Fruit fly (Drosophila melanogaster) whole organism, wandering third instar larva: ENCODE measurements around the gene ash1.

Source experiments
- Abd-B ChIP-seq: fragments of >200 bp; optimal IDR thresholded peaks from 2 replicates; lab custom pipeline; 2017; ENCODE audit warnings: missing biosample characterization, missing genetic modification characterization
- CG32264 ChIP-seq: fragments of 200-800 bp; sonication (Bioruptor generic); optimal IDR thresholded peaks from 2 replicates; lab custom pipeline; 2016; ENCODE audit warnings: missing biosample characterization, missing genetic modification characterization
- CG9705 ChIP-seq: fragments of 200-800 bp; sonication (Bioruptor generic); optimal IDR thresholded peaks from 2 replicates; lab custom pipeline; 2018; ENCODE audit warnings: missing biosample characterization, mild to moderate bottlenecking, missing genetic modification characterization
- CrebA ChIP-seq: fragments of 200-800 bp; sonication (Bioruptor generic); optimal IDR thresholded peaks from 2 replicates; lab custom pipeline; 2016; ENCODE audit warnings: missing biosample characterization, mild to moderate bottlenecking, missing genetic modification characterization, borderline replicate concordance
- Dfd ChIP-seq: fragments of >200 bp; optimal IDR thresholded peaks from 2 replicates; lab custom pipeline; 2017; ENCODE audit warnings: missing biosample characterization, missing genetic modification characterization
- Dif ChIP-seq: fragments of 200-275, 200-300 bp; sonication (Bioruptor generic); optimal IDR thresholded peaks from 2 replicates; lab custom pipeline; 2018; ENCODE audit warnings: missing biosample characterization, missing genetic modification characterization; ENCODE audit not compliant: partially characterized antibody
- GATAd ChIP-seq: sonication (Bioruptor generic); optimal IDR thresholded peaks from 2 replicates; lab custom pipeline; 2016; ENCODE audit warnings: missing biosample characterization, missing genetic modification characterization
- HLH106 ChIP-seq: fragments of 200-800 bp; optimal IDR thresholded peaks from 3 replicates; lab custom pipeline; 2019; ENCODE audit warnings: missing biosample characterization, mild to moderate bottlenecking, missing genetic modification characterization, moderate library complexity
- Hnf4 ChIP-seq: fragments of 200-800 bp; sonication (Bioruptor generic); optimal IDR thresholded peaks from 2 replicates; lab custom pipeline; 2016; ENCODE audit warnings: missing biosample characterization, mild to moderate bottlenecking, missing genetic modification characterization
- Hr78 ChIP-seq: fragments of >200 bp; optimal IDR thresholded peaks from 2 replicates; lab custom pipeline; 2017; ENCODE audit warnings: missing biosample characterization, missing genetic modification characterization
- Hr83 ChIP-seq: fragments of 200-300 bp; sonication (Bioruptor generic); optimal IDR thresholded peaks from 2 replicates; lab custom pipeline; 2016; ENCODE audit warnings: missing biosample characterization, mild to moderate bottlenecking, missing genetic modification characterization, moderate library complexity; ENCODE audit not compliant: poor library complexity, severe bottlenecking
- Jra ChIP-seq: sonication (Bioruptor generic); optimal IDR thresholded peaks from 2 replicates; lab custom pipeline; 2016; ENCODE audit warnings: missing biosample characterization, missing genetic modification characterization
- Mio ChIP-seq: sonication (Bioruptor generic); optimal IDR thresholded peaks from 2 replicates; lab custom pipeline; 2016; ENCODE audit warnings: missing biosample characterization, missing genetic modification characterization
- Myc ChIP-seq: fragments of >200 bp; optimal IDR thresholded peaks from 2 replicates; lab custom pipeline; 2017
- N ChIP-seq: fragments of >200 bp; optimal IDR thresholded peaks from 2 replicates; lab custom pipeline; 2018; ENCODE audit warnings: missing biosample characterization, missing external identifiers, missing genetic modification characterization
- OdsH ChIP-seq: fragments of 200-800 bp; sonication (Bioruptor generic); optimal IDR thresholded peaks from 2 replicates; lab custom pipeline; 2016; ENCODE audit warnings: missing biosample characterization, mild to moderate bottlenecking, missing genetic modification characterization
- Rel ChIP-seq, 2 experiments: fragments of 200-800 bp; sonication (Bioruptor generic) in 1 of 2; optimal IDR thresholded peaks; 2 replicates in 1 of 2; 3 replicates in 1 of 2; lab custom pipeline; 2016 to 2019; ENCODE audit warnings: mild to moderate bottlenecking in 2 of 2, missing biosample characterization in 2 of 2, missing genetic modification characterization in 2 of 2, moderate library complexity in 1 of 2
- Sp1 ChIP-seq: fragments of 200-800 bp; sonication (Bioruptor generic); optimal IDR thresholded peaks from 3 replicates; lab custom pipeline; 2019; ENCODE audit warnings: missing biosample characterization, mild to moderate bottlenecking, missing genetic modification characterization, moderate library complexity
- Vsx2 ChIP-seq: fragments of 200-300, 225-300 bp; sonication (Bioruptor generic); optimal IDR thresholded peaks from 2 replicates; lab custom pipeline; 2018; ENCODE audit warnings: missing biosample characterization, missing genetic modification characterization; ENCODE audit not compliant: partially characterized antibody
- br ChIP-seq: fragments of 200-800 bp; sonication (Bioruptor generic); optimal IDR thresholded peaks from 2 replicates; lab custom pipeline; 2016; ENCODE audit warnings: missing biosample characterization, missing genetic modification characterization
- brk ChIP-seq: fragments of 200-800 bp; sonication (Bioruptor generic); optimal IDR thresholded peaks from 2 replicates; lab custom pipeline; 2016; ENCODE audit warnings: missing biosample characterization, mild to moderate bottlenecking, missing genetic modification characterization
- dl ChIP-seq, 2 experiments: fragments of 175-275, 200-275 bp in 1 of 2; fragments of 200-275 bp in 1 of 2; sonication (Bioruptor generic); optimal IDR thresholded peaks; lab custom pipeline; 2018; ENCODE audit warnings: mild to moderate bottlenecking in 2 of 2, missing biosample characterization in 2 of 2, missing genetic modification characterization in 2 of 2, moderate library complexity in 2 of 2; ENCODE audit not compliant: partially characterized antibody in 2 of 2, insufficient read depth in 1 of 2
- dmrt93B ChIP-seq: fragments of 200-800 bp; sonication (Bioruptor generic); optimal IDR thresholded peaks from 2 replicates; lab custom pipeline; 2018; ENCODE audit warnings: missing biosample characterization, mild to moderate bottlenecking, missing genetic modification characterization
- dsf ChIP-seq: sonication (Bioruptor generic); optimal IDR thresholded peaks from 2 replicates; lab custom pipeline; 2016; ENCODE audit warnings: missing biosample characterization, missing genetic modification characterization, borderline replicate concordance
- ey ChIP-seq: fragments of 200-800 bp; sonication (Bioruptor generic); optimal IDR thresholded peaks from 2 replicates; lab custom pipeline; 2016; ENCODE audit warnings: missing biosample characterization, missing genetic modification characterization
- foxo ChIP-seq, 2 experiments: fragments of 200-800 bp; sonication (Bioruptor generic); optimal IDR thresholded peaks; 2 replicates in 1 of 2; 3 replicates in 1 of 2; lab custom pipeline; 2016 to 2017; ENCODE audit warnings: missing biosample characterization in 2 of 2, missing genetic modification characterization in 2 of 2
- fru ChIP-seq: fragments of 200-800 bp; sonication (Bioruptor generic); optimal IDR thresholded peaks from 3 replicates; lab custom pipeline; 2016; ENCODE audit warnings: missing biosample characterization, mild to moderate bottlenecking, missing genetic modification characterization
- h ChIP-seq: fragments of 200-800 bp; sonication (Bioruptor generic); optimal IDR thresholded peaks from 3 replicates; lab custom pipeline; 2016; ENCODE audit warnings: missing biosample characterization, mild to moderate bottlenecking, missing genetic modification characterization
- jim ChIP-seq: fragments of 175-275, 200-325 bp; sonication (Bioruptor generic); optimal IDR thresholded peaks from 2 replicates; lab custom pipeline; 2016; ENCODE audit warnings: missing biosample characterization, mild to moderate bottlenecking, missing genetic modification characterization
- lola ChIP-seq: fragments of >200 bp; optimal IDR thresholded peaks from 2 replicates; lab custom pipeline; 2017; ENCODE audit warnings: missing biosample characterization, missing genetic modification characterization
- pan ChIP-seq: fragments of >200 bp; optimal IDR thresholded peaks from 2 replicates; lab custom pipeline; 2017
- psq ChIP-seq: fragments of 200-800 bp; sonication (Bioruptor generic); optimal IDR thresholded peaks from 3 replicates; lab custom pipeline; 2017; ENCODE audit warnings: missing biosample characterization, mild to moderate bottlenecking, missing genetic modification characterization, moderate library complexity
- rgr ChIP-seq: fragments of 200-800 bp; sonication (Bioruptor generic); optimal IDR thresholded peaks from 3 replicates; lab custom pipeline; 2016; ENCODE audit warnings: missing biosample characterization, mild to moderate bottlenecking, missing genetic modification characterization
- sage ChIP-seq: fragments of 200-800 bp; sonication (Bioruptor generic); optimal IDR thresholded peaks from 2 replicates; lab custom pipeline; 2016; ENCODE audit warnings: missing biosample characterization, mild to moderate bottlenecking, missing genetic modification characterization
- sv ChIP-seq: fragments of 200-800 bp; sonication (Bioruptor generic); optimal IDR thresholded peaks from 3 replicates; lab custom pipeline; 2016; ENCODE audit warnings: missing biosample characterization, missing genetic modification characterization
- tai ChIP-seq: sonication (Bioruptor generic); optimal IDR thresholded peaks from 2 replicates; lab custom pipeline; 2016; ENCODE audit warnings: missing biosample characterization, missing genetic modification characterization
- usp ChIP-seq: fragments of >200 bp; optimal IDR thresholded peaks from 2 replicates; lab custom pipeline; 2017; ENCODE audit warnings: missing biosample characterization, missing genetic modification characterization
- woc ChIP-seq: sonication (Bioruptor generic); optimal IDR thresholded peaks from 2 replicates; lab custom pipeline; 2016; ENCODE audit warnings: missing biosample characterization, mild to moderate bottlenecking, missing genetic modification characterization

Gene ash1

dm6 chr3L:19562146-19562700 lies 36.3 kb downstream of the ash1 start (continued):
- TF ChIP-seq h (GFP tag; lab: Kevin White, UChicago), result peak; percentile 10
- no peak for TF ChIP-seq sage (GFP tag; lab: Kevin White, UChicago)
- no peak for TF ChIP-seq CrebA (GFP tag; lab: Kevin White, UChicago)
- TF ChIP-seq lola (GFP tag; lab: Kevin White, UChicago), result no peak
- no peak for TF ChIP-seq woc (GFP tag; lab: Kevin White, UChicago)
- no peak for TF ChIP-seq Mio
- peak; percentile 25 to 55 for TF ChIP-seq dl (GFP tag; optimal IDR thresholded peaks at IDR 0.05; lab: Kevin White, UChicago; ENCODE audit: insufficient read depth in 1 of 2, partially characterized antibody in 2 of 2)
- TF ChIP-seq pan, result no peak
- no peak for TF ChIP-seq foxo (GFP tag; optimal IDR thresholded peaks at IDR 0.05; lab: Kevin White, UChicago)
- TF ChIP-seq br (GFP tag; lab: Kevin White, UChicago), result peak; percentile 20
- TF ChIP-seq N (GFP tag; lab: Kevin White, UChicago), result no peak
- no peak for TF ChIP-seq HLH106 (tag; lab: Kevin White, UChicago)
- no peak for TF ChIP-seq OdsH (GFP tag; lab: Kevin White, UChicago)
- TF ChIP-seq, all 38 proteins: peak for 7

dm6 chr3L:19561745-19562144 lies 36.8 kb downstream of the ash1 start:
- TF ChIP-seq Vsx2 (GFP tag; lab: Kevin White, UChicago) (no peak), ey (peak; percentile 86), CG32264 (no peak), dmrt93B (GFP tag; lab: Kevin White, UChicago) (peak; percentile 17), sage (GFP tag; lab: Kevin White, UChicago) (peak; percentile 44), sv (no peak), Mio (no peak), Abd-B (GFP tag; lab: Kevin White, UChicago) (no peak), CG9705 (peak; percentile 26), Myc (lab: Kevin White, UChicago) (no peak), N (GFP tag; lab: Kevin White, UChicago) (no peak), dl (GFP tag; optimal IDR thresholded peaks at IDR 0.05; lab: Kevin White, UChicago; ENCODE audit: insufficient read depth in 1 of 2, partially characterized antibody in 2 of 2) (no peak), Hr78 (no peak), foxo (GFP tag; optimal IDR thresholded peaks at IDR 0.05; lab: Kevin White, UChicago) (peak in 1 of 2 experiments; percentile 91), OdsH (GFP tag; lab: Kevin White, UChicago) (peak; percentile 86), HLH106 (tag; lab: Kevin White, UChicago) (peak; percentile 88), rgr (GFP tag; lab: Kevin White, UChicago) (peak; percentile 88), Hr83 (GFP tag; lab: Kevin White, UChicago) (no peak), tai (GFP tag; lab: Kevin White, UChicago) (peak; percentile 15), psq (GFP tag; lab: Kevin White, UChicago) (peak; percentile 60), Dfd (GFP tag; lab: Kevin White, UChicago) (no peak), Dif (no peak), br (GFP tag; lab: Kevin White, UChicago) (peak; percentile 66), h (GFP tag; lab: Kevin White, UChicago) (peak; percentile 79), woc (GFP tag; lab: Kevin White, UChicago) (peak; percentile 58), pan (no peak), Hnf4 (GFP tag; lab: Kevin White, UChicago) (peak; percentile 29), usp (GFP tag; lab: Kevin White, UChicago) (no peak), GATAd (GFP tag; lab: Kevin White, UChicago) (no peak), fru (GFP tag; lab: Kevin White, UChicago) (peak; percentile 88), CrebA (GFP tag; lab: Kevin White, UChicago) (no peak), Sp1 (GFP tag; lab: Kevin White, UChicago) (peak; percentile 91), jim (GFP tag; lab: Kevin White, UChicago) (no peak), Rel (GFP tag; optimal IDR thresholded peaks at IDR 0.05; lab: Kevin White, UChicago) (peak; percentile 13), Rel (tag; optimal IDR thresholded peaks at IDR 0.05; lab: Kevin White, UChicago) (peak; percentile 2), lola (GFP tag; lab: Kevin White, UChicago) (no peak), dsf (GFP tag; lab: Kevin White, UChicago) (no peak), Jra (GFP tag; lab: Kevin White, UChicago) (peak; percentile 11), brk (GFP tag; lab: Kevin White, UChicago) (peak; percentile 43)
- TF ChIP-seq, all 38 proteins: peak for 19
